Worm (Caenorhabditis elegans): ENCODE data around the gene egl-10.

DNA sequence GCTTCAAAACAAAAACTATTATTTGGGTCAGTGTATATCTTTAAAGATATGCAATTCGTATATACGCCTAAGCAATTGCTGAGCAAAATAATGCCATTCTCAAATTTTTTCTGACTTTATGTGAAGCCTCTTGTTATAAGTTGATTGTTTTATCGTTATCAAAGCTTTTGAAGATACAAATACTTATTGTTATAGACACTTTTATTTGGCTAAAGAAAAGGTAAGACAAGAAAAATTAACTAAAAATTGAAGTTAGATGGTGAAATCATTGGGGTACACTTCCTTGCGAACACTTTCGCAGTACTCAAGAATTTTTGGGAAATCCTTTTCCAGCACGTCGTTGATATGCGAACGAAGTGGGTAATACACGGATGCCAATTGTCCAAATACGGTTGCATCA, 50.5 kb downstream of the egl-10 start:
- no peak for TF ChIP-seq F13C5.2 (tag; optimal IDR thresholded peaks at IDR 0.05)
- TF ChIP-seq ceh-36 (tag; optimal IDR thresholded peaks at IDR 0.05), result no peak
- TF ChIP-seq tbx-11 (GFP tag; IDR thresholded peaks at IDR 0.05), result no peak
- TF ChIP-seq tra-4 (tag; optimal IDR thresholded peaks at IDR 0.05), result no peak
- no peak for TF ChIP-seq aly-1 (tag; optimal IDR thresholded peaks at IDR 0.05)
- no peak for TF ChIP-seq ama-1 (optimal IDR thresholded peaks at IDR 0.05)
- no peak for TF ChIP-seq sea-1 (GFP tag; conservative IDR thresholded peaks at IDR 0.05)
- no peak for TF ChIP-seq B0310.2 (tag; optimal IDR thresholded peaks at IDR 0.05)
- no peak for TF ChIP-seq hmg-4 (GFP tag; optimal IDR thresholded peaks at IDR 0.05)
- no peak for TF ChIP-seq flt-1 (GFP tag; IDR thresholded peaks at IDR 0.05)

Data from whole organism, early embryonic.